Fruit fly (Drosophila melanogaster) whole organism, embryonic: Measurements from ENCODE around the gene Bx42.

Experiments
- CG12219 ChIP-seq: fragments of 200-800 bp; sonication (Bioruptor generic); optimal IDR thresholded peaks from 3 replicates; lab custom pipeline; 2018; ENCODE audit warnings: missing biosample characterization, mild to moderate bottlenecking, missing genetic modification characterization
- CG15011 ChIP-seq: fragments of 200-800 bp; sonication (Bioruptor generic); optimal IDR thresholded peaks from 3 replicates; lab custom pipeline; 2018; ENCODE audit warnings: missing biosample characterization, mild to moderate bottlenecking, missing genetic modification characterization
- CG1529 ChIP-seq: fragments of 200-800 bp; sonication (Bioruptor generic); optimal IDR thresholded peaks from 3 replicates; lab custom pipeline; 2018; ENCODE audit warnings: missing biosample characterization, missing genetic modification characterization
- CG1792 ChIP-seq: fragments of 200-800 bp; sonication (Bioruptor generic); optimal IDR thresholded peaks from 2 replicates; lab custom pipeline; 2016; ENCODE audit warnings: missing biosample characterization, missing genetic modification characterization
- CG18619 ChIP-seq: fragments of 200-800 bp; sonication (Bioruptor generic); optimal IDR thresholded peaks from 3 replicates; lab custom pipeline; 2017; ENCODE audit warnings: missing biosample characterization, mild to moderate bottlenecking, missing genetic modification characterization
- CG18764 ChIP-seq: fragments of 200-800 bp; sonication (Bioruptor generic); optimal IDR thresholded peaks from 3 replicates; lab custom pipeline; 2016; ENCODE audit warnings: missing biosample characterization, missing genetic modification characterization
- CG33557 ChIP-seq: fragments of 200-800 bp; sonication (Bioruptor generic); optimal IDR thresholded peaks from 2 replicates; lab custom pipeline; 2019; ENCODE audit warnings: missing biosample characterization, mild to moderate bottlenecking, missing genetic modification characterization, moderate library complexity
- CG34224 ChIP-seq: fragments of 200-800 bp; sonication (Bioruptor generic); IDR thresholded peaks from 3 replicates; pipeline ENCODE4 v1.3.6; 2022; ENCODE audit warnings: missing biosample characterization, missing genetic modification characterization; ENCODE audit not compliant: partially characterized antibody
- CG4820 ChIP-seq: fragments of 200-800 bp; sonication (Bioruptor generic); optimal IDR thresholded peaks from 3 replicates; lab custom pipeline; 2016; ENCODE audit warnings: missing biosample characterization, missing genetic modification characterization
- CG7372 ChIP-seq: fragments of 200-800 bp; sonication (Bioruptor generic); IDR thresholded peaks from 2 replicates; pipeline ENCODE4 v1.3.6; 2022; ENCODE audit warnings: missing biosample characterization, missing genetic modification characterization
- CG7928 ChIP-seq: fragments of 200-800 bp; sonication (Bioruptor generic); optimal IDR thresholded peaks from 2 replicates; lab custom pipeline; 2017; ENCODE audit warnings: missing biosample characterization, mild to moderate bottlenecking, missing genetic modification characterization
- CG8290 ChIP-seq, 3 experiments: fragments of 200-800 bp; sonication (Bioruptor generic); optimal IDR thresholded peaks; 2 replicates each; lab custom pipeline; 2016 to 2019; ENCODE audit warnings: missing biosample characterization in 3 of 3, missing genetic modification characterization in 3 of 3, mild to moderate bottlenecking in 2 of 3, moderate library complexity in 1 of 3
- CG8478 ChIP-seq: fragments of >200 bp; optimal IDR thresholded peaks from 2 replicates; lab custom pipeline; 2018
- CG8944 ChIP-seq: fragments of 200-800 bp; sonication (Bioruptor generic); optimal IDR thresholded peaks from 3 replicates; lab custom pipeline; 2016; ENCODE audit warnings: missing biosample characterization, missing genetic modification characterization
- CG9215 ChIP-seq: fragments of 200-800 bp; sonication (Bioruptor generic); IDR thresholded peaks from 2 replicates; pipeline ENCODE4 v1.3.6; 2022; ENCODE audit warnings: missing biosample characterization, missing genetic modification characterization
- CG9437 ChIP-seq: fragments of 200-800 bp; sonication (Bioruptor generic); optimal IDR thresholded peaks from 2 replicates; lab custom pipeline; 2018; ENCODE audit warnings: missing biosample characterization, mild to moderate bottlenecking, missing genetic modification characterization
- CG9797 ChIP-seq: fragments of 200-800 bp; sonication (Bioruptor generic); optimal IDR thresholded peaks from 3 replicates; lab custom pipeline; 2018; ENCODE audit warnings: missing biosample characterization, mild to moderate bottlenecking, missing genetic modification characterization
- CG9932 ChIP-seq: fragments of 200-800 bp; sonication (Bioruptor generic); IDR thresholded peaks from 2 replicates; pipeline ENCODE4 v1.3.6; 2022; ENCODE audit warnings: missing biosample characterization, missing genetic modification characterization
- CrebB ChIP-seq: fragments of 200-800 bp; sonication (Bioruptor generic); optimal IDR thresholded peaks from 3 replicates; lab custom pipeline; 2018; ENCODE audit warnings: missing biosample characterization, mild to moderate bottlenecking, missing genetic modification characterization
- Dll ChIP-seq: fragments of 200-800 bp; sonication (Bioruptor generic); IDR thresholded peaks from 4 replicates; pipeline ENCODE4 v1.3.6; 2022; ENCODE audit warnings: missing biosample characterization, missing genetic modification characterization; ENCODE audit not compliant: partially characterized antibody
- Doc3 ChIP-seq: fragments of 200-800 bp; sonication (Bioruptor generic); IDR thresholded peaks from 3 replicates; pipeline ENCODE4 v1.3.6; 2022; ENCODE audit warnings: missing biosample characterization, missing genetic modification characterization; ENCODE audit not compliant: partially characterized antibody
- Dref ChIP-seq: fragments of 200-800 bp; sonication (Bioruptor generic); IDR thresholded peaks from 2 replicates; pipeline ENCODE4 v1.3.6; 2022; ENCODE audit warnings: missing biosample characterization, missing genetic modification characterization
- Hand ChIP-seq: fragments of 200-800 bp; sonication (Bioruptor generic); optimal IDR thresholded peaks from 2 replicates; lab custom pipeline; 2017; ENCODE audit warnings: mild to moderate bottlenecking, missing biosample characterization, missing genetic modification reagents, missing genetic modification characterization
- Med ChIP-seq: fragments of 200-800 bp; sonication (Bioruptor generic); peaks from one replicate; lab custom pipeline; 2016; ENCODE audit warnings: missing biosample characterization, missing genetic modification characterization, mild to moderate bottlenecking, inconsistent platforms, moderate library complexity
- Mrtf ChIP-seq: fragments of 200-800 bp; sonication (Bioruptor generic); IDR thresholded peaks from 3 replicates; pipeline ENCODE4 v1.3.6; 2022; ENCODE audit warnings: missing biosample characterization, missing genetic modification characterization
- Myb ChIP-seq: fragments of 200-800 bp; sonication (Bioruptor generic); optimal IDR thresholded peaks from 2 replicates; lab custom pipeline; 2016; ENCODE audit warnings: missing biosample characterization, missing genetic modification characterization
- Nf-YB ChIP-seq: fragments of 200-800 bp; sonication (Bioruptor generic); optimal IDR thresholded peaks from 3 replicates; lab custom pipeline; 2019; ENCODE audit warnings: missing biosample characterization, mild to moderate bottlenecking, missing genetic modification characterization, moderate library complexity
- Rfx ChIP-seq: fragments of 200-800 bp; sonication (Bioruptor generic); IDR thresholded peaks from 2 replicates; pipeline ENCODE4 v1.3.6; 2022; ENCODE audit warnings: missing biosample characterization, missing genetic modification characterization
- Sin3A ChIP-seq: fragments of >200 bp; optimal IDR thresholded peaks from 2 replicates; lab custom pipeline; 2018
- Sox102F ChIP-seq: fragments of 200-800 bp; sonication (Bioruptor generic); optimal IDR thresholded peaks from 2 replicates; lab custom pipeline; 2018; ENCODE audit warnings: missing biosample characterization, mild to moderate bottlenecking, missing genetic modification characterization, moderate library complexity
- Sry-δ ChIP-seq: fragments of 200-800 bp; sonication (Bioruptor generic); optimal IDR thresholded peaks from 2 replicates; lab custom pipeline; 2016; ENCODE audit warnings: missing biosample characterization, missing genetic modification characterization
- Tbp ChIP-seq: fragments of >200 bp; optimal IDR thresholded peaks from 2 replicates; lab custom pipeline; 2018; ENCODE audit warnings: missing biosample characterization, missing genetic modification characterization
- YL-1 ChIP-seq: fragments of 200-800 bp; sonication (Bioruptor generic); optimal IDR thresholded peaks from 3 replicates; lab custom pipeline; 2017; ENCODE audit warnings: missing biosample characterization, mild to moderate bottlenecking, missing genetic modification characterization
- ase ChIP-seq: fragments of 200-800 bp; sonication (Bioruptor generic); IDR thresholded peaks from 3 replicates; pipeline ENCODE4 v1.3.6; 2022; ENCODE audit warnings: missing biosample characterization, missing genetic modification characterization
- crc ChIP-seq: fragments of 200-800 bp; sonication (Bioruptor generic); optimal IDR thresholded peaks from 2 replicates; lab custom pipeline; 2016; ENCODE audit warnings: missing biosample characterization, missing genetic modification characterization
- crol ChIP-seq: fragments of 200-800 bp; sonication (Bioruptor generic); IDR thresholded peaks from 2 replicates; pipeline ENCODE4 v1.3.6; 2022; ENCODE audit warnings: missing biosample characterization, missing genetic modification characterization
- dpn ChIP-seq, 2 experiments: fragments of 200-800 bp; sonication (Bioruptor generic); optimal IDR thresholded peaks; 3 replicates each; lab custom pipeline; 2016; ENCODE audit warnings: missing biosample characterization in 2 of 2, missing genetic modification characterization in 2 of 2
- fd64A ChIP-seq: fragments of 200-800 bp; sonication (Bioruptor generic); optimal IDR thresholded peaks from 3 replicates; lab custom pipeline; 2018; ENCODE audit warnings: missing biosample characterization, mild to moderate bottlenecking, missing genetic modification characterization
- gce ChIP-seq: fragments of 200-800 bp; sonication (Bioruptor generic); IDR thresholded peaks from 3 replicates; pipeline ENCODE4 v1.3.6; 2022; ENCODE audit warnings: missing biosample characterization, missing genetic modification characterization
- grn ChIP-seq: fragments of 200-800 bp; sonication (Bioruptor generic); optimal IDR thresholded peaks from 3 replicates; lab custom pipeline; 2017; ENCODE audit warnings: missing biosample characterization, missing genetic modification characterization
- gsb-n ChIP-seq: fragments of 200-800 bp; sonication (Bioruptor generic); optimal IDR thresholded peaks from 3 replicates; lab custom pipeline; 2018; ENCODE audit warnings: missing biosample characterization, mild to moderate bottlenecking, missing genetic modification characterization
- ham ChIP-seq: fragments of 200-800 bp; sonication (Bioruptor generic); IDR thresholded peaks from 2 replicates; pipeline ENCODE4 v1.3.6; 2022; ENCODE audit warnings: missing biosample characterization, missing genetic modification characterization
- hb ChIP-seq: fragments of 200-800 bp; sonication (Bioruptor generic); IDR thresholded peaks from 3 replicates; pipeline ENCODE4 v1.3.6; 2022; ENCODE audit warnings: missing biosample characterization, missing genetic modification characterization; ENCODE audit not compliant: partially characterized antibody
- her ChIP-seq: fragments of 200-800 bp; sonication (Bioruptor generic); optimal IDR thresholded peaks from 2 replicates; lab custom pipeline; 2016; ENCODE audit warnings: missing biosample characterization, missing genetic modification characterization
- jumu ChIP-seq: fragments of 200-800 bp; sonication (Bioruptor generic); optimal IDR thresholded peaks from 3 replicates; lab custom pipeline; 2016; ENCODE audit warnings: missing biosample characterization, missing genetic modification characterization
- pho ChIP-seq: fragments of 200-800 bp; sonication (Bioruptor generic); optimal IDR thresholded peaks from 2 replicates; lab custom pipeline; 2016; ENCODE audit warnings: missing biosample characterization, missing genetic modification characterization
- salm ChIP-seq: fragments of 200-800 bp; sonication (Bioruptor generic); optimal IDR thresholded peaks from 2 replicates; lab custom pipeline; 2018; ENCODE audit warnings: missing biosample characterization, mild to moderate bottlenecking, missing genetic modification characterization
- shn ChIP-seq: fragments of 200-800 bp; sonication (Bioruptor generic); optimal IDR thresholded peaks from 3 replicates; lab custom pipeline; 2016; ENCODE audit warnings: missing biosample characterization, missing genetic modification characterization
- tll ChIP-seq, 2 experiments: fragments of 200-800 bp in 1 of 2; fragments of >200 bp in 1 of 2; sonication (Bioruptor generic) in 1 of 2; optimal IDR thresholded peaks; 2 replicates each; lab custom pipeline; 2017 to 2019; ENCODE audit warnings: missing biosample characterization in 2 of 2, missing genetic modification characterization in 2 of 2, mild to moderate bottlenecking in 1 of 2, moderate library complexity in 1 of 2
- trem ChIP-seq: fragments of 200-800 bp; optimal IDR thresholded peaks from 3 replicates; lab custom pipeline; 2019; ENCODE audit warnings: missing biosample characterization, mild to moderate bottlenecking, missing genetic modification characterization, moderate library complexity
- wdn ChIP-seq: fragments of 200-800 bp; sonication (Bioruptor generic); IDR thresholded peaks from 2 replicates; pipeline ENCODE4 v1.3.6; 2022; ENCODE audit warnings: missing biosample characterization, missing genetic modification characterization

Gene Bx42

DNA sequence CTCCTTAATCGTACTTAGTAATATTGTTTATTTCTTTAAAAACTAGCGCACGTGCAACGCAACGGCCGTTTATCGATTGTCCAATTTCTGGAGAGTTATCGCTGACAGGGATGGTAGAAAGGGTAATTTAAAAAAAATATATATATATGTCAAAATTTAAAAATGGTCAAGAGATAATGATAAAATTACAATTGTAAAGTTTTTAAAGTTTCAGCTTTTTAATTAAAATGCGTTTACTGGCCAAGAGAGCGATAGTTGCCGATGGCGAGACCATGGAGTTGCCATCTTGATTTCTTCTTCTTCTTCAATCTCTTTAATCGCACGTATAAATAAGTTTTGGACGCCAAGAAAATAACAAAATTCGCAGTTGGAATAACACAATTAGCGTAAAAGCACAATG lies 25.4 kb downstream of the Bx42 start, which contains the start of the genes CG7246 and HP1b (continued):
- TF ChIP-seq Doc3 (GFP tag; lab: Robert Waterston, UW), result peak; percentile 75; the same call in 2 of the 3 replicates
- TF ChIP-seq CG8478 (lab: Kevin White, UChicago), result no peak
- TF ChIP-seq Sox102F (GFP tag; lab: Kevin White, UChicago), result peak; percentile 70
- TF ChIP-seq jumu (GFP tag; lab: Kevin White, UChicago), result peak; percentile 8
- TF ChIP-seq CG18764 (GFP tag; lab: Kevin White, UChicago), result peak; percentile 32
- TF ChIP-seq CG9215 (GFP tag; lab: Robert Waterston, UW), result peak; percentile 71
- no peak for TF ChIP-seq gce (GFP tag; lab: Robert Waterston, UW)
- no peak for TF ChIP-seq her (GFP tag; lab: Kevin White, UChicago)
- TF ChIP-seq trem, result peak; percentile 73
- no peak for TF ChIP-seq Nf-YB (GFP tag; lab: Kevin White, UChicago)
- peak; percentile 84 for TF ChIP-seq CG9932 (GFP tag; lab: Robert Waterston, UW)
- TF ChIP-seq pho (GFP tag; lab: Kevin White, UChicago), result peak; percentile 46
- 0 out of 3 replicates have a peak, but pooled peaks have one; percentile 57 for TF ChIP-seq hb (GFP tag; lab: Robert Waterston, UW)
- no peak for TF ChIP-seq CG1792
- peak; percentile 3 for TF ChIP-seq CG12219 (GFP tag; lab: Kevin White, UChicago)
- peak; percentile 77 for TF ChIP-seq Sry-δ (GFP tag; lab: Kevin White, UChicago)
- no peak for TF ChIP-seq ham (GFP tag; lab: Robert Waterston, UW)
- peak; percentile 75 for TF ChIP-seq CG34224 (GFP tag; lab: Robert Waterston, UW)
- TF ChIP-seq CG8944, result no peak
- no peak for TF ChIP-seq Sin3A (lab: Kevin White, UChicago)
- peak; percentile 47 for TF ChIP-seq CG18619 (GFP tag; lab: Kevin White, UChicago)
- no peak for TF ChIP-seq Tbp (GFP tag; lab: Kevin White, UChicago)
- TF ChIP-seq CG9437 (GFP tag; lab: Kevin White, UChicago), result no peak
- no peak for TF ChIP-seq crc (GFP tag; lab: Kevin White, UChicago)
- peak; percentile 90 for TF ChIP-seq Med (GFP tag; lab: Kevin White, UChicago)
- peak; percentile 51 for TF ChIP-seq CG33557 (GFP tag; lab: Kevin White, UChicago)
- no peak for TF ChIP-seq crol (GFP tag; lab: Robert Waterston, UW)
- TF ChIP-seq Dll (GFP tag; lab: Robert Waterston, UW), result peak; percentile 85
- TF ChIP-seq ase (GFP tag; lab: Robert Waterston, UW), result peak; percentile 85
- peak; percentile 50 to 59 for TF ChIP-seq dpn (GFP tag; optimal IDR thresholded peaks at IDR 0.05; lab: Kevin White, UChicago)
- TF ChIP-seq CG4820, result peak; percentile 54
- TF ChIP-seq CG7372, result peak; percentile 61; the same call in 1 of the 2 replicates
- TF ChIP-seq fd64A (GFP tag; lab: Kevin White, UChicago), result no peak
- TF ChIP-seq tll (GFP tag; optimal IDR thresholded peaks at IDR 0.05; lab: Kevin White, UChicago), result no peak
- no peak for TF ChIP-seq CrebB (tag; lab: Kevin White, UChicago)
- no peak for TF ChIP-seq shn (GFP tag; lab: Kevin White, UChicago)
- TF ChIP-seq Rfx, result peak; percentile 86
- TF ChIP-seq Hand (GFP tag; lab: Kevin White, UChicago), result no peak
- peak; percentile 42 for TF ChIP-seq gsb-n (tag; lab: Kevin White, UChicago)
- TF ChIP-seq Mrtf (GFP tag; lab: Robert Waterston, UW), result peak; percentile 8; the same call in 1 of the 3 replicates
- no peak for TF ChIP-seq CG15011
- TF ChIP-seq Dref (GFP tag; lab: Robert Waterston, UW), result peak; percentile 63
- peak; percentile 54 for TF ChIP-seq YL-1 (GFP tag; lab: Kevin White, UChicago)
- no peak for TF ChIP-seq CG9797 (GFP tag; lab: Kevin White, UChicago)
- peak; percentile 33 for TF ChIP-seq CG7928 (GFP tag; lab: Kevin White, UChicago)
- peak; percentile 56 for TF ChIP-seq CG8290 (GFP tag; optimal IDR thresholded peaks at IDR 0.05; lab: Kevin White, UChicago)
- TF ChIP-seq CG8290 (tag; optimal IDR thresholded peaks at IDR 0.05; lab: Kevin White, UChicago), result no peak
- peak; percentile 44; the same call in 1 of the 2 replicates for TF ChIP-seq wdn (GFP tag; lab: Robert Waterston, UW)
- peak; percentile 37 for TF ChIP-seq CG1529 (GFP tag; lab: Kevin White, UChicago)
- TF ChIP-seq grn (GFP tag; lab: Kevin White, UChicago), result no peak
- TF ChIP-seq salm (tag; lab: Kevin White, UChicago), result no peak
- peak; percentile 53 for TF ChIP-seq Myb (GFP tag; lab: Kevin White, UChicago)
